Worm (Caenorhabditis elegans): Measurements from ENCODE around the gene R04F11.2.

The R04F11.2 gene

ce11 chrV:12349365-12349764 lies 31.2 kb downstream of the R04F11.2 start:
- no peak for TF ChIP-seq che-1 (tag; optimal IDR thresholded peaks at IDR 0.05)
- TF ChIP-seq C08G9.2 (tag; optimal IDR thresholded peaks at IDR 0.05), result no peak
- no peak for TF ChIP-seq ceh-31 (tag; optimal IDR thresholded peaks at IDR 0.05)
- TF ChIP-seq ceh-22 (tag; optimal IDR thresholded peaks at IDR 0.05), result no peak
- no peak for TF ChIP-seq pros-1 (tag; optimal IDR thresholded peaks at IDR 0.05)
- TF ChIP-seq tbx-2 (tag; optimal IDR thresholded peaks at IDR 0.05), result no peak
- TF ChIP-seq dmd-4 (tag; optimal IDR thresholded peaks at IDR 0.05; ENCODE audit: borderline replicate concordance), result no peak
- TF ChIP-seq pat-9 (tag; optimal IDR thresholded peaks at IDR 0.05), result no peak
- TF ChIP-seq ceh-14 (tag; optimal IDR thresholded peaks at IDR 0.05), result no peak
- TF ChIP-seq C38D4.7 (GFP tag; optimal IDR thresholded peaks at IDR 0.05), result no peak
- no peak for TF ChIP-seq ceh-9 (tag; optimal IDR thresholded peaks at IDR 0.05)
- TF ChIP-seq K09A11.1 (tag; optimal IDR thresholded peaks at IDR 0.05; ENCODE audit: insufficient read depth), result no peak
- no peak for TF ChIP-seq ceh-30 (tag; optimal IDR thresholded peaks at IDR 0.05)
- no peak for TF ChIP-seq unc-86 (tag; optimal IDR thresholded peaks at IDR 0.05)
- no peak for TF ChIP-seq ref-2 (tag; optimal IDR thresholded peaks at IDR 0.05)
- TF ChIP-seq madf-2 (tag; optimal IDR thresholded peaks at IDR 0.05), result no peak
- no peak for TF ChIP-seq ceh-24 (tag; optimal IDR thresholded peaks at IDR 0.05)
- TF ChIP-seq ahr-1 (tag; optimal IDR thresholded peaks at IDR 0.05), result no peak

DNA sequence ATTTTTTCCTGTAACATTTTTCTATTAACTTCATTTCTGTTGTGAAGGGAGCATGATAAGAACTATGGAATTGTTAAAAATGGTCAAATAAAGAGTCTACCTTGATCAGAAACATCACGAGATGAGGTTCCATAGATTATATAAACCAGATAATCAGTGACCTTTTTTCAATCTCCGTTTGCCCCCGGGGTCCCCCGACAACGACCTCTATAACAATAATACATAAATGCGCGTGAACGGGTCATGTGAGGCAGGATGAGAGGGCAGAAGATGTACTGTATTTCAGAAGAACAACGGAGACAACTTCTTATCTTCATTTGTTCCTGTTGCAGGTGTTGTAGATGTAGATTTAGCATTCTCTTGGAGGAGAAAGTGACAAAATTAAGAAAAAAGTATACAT lies 33.7 kb downstream of the R04F11.2 start:
- TF ChIP-seq rnt-1 (tag; optimal IDR thresholded peaks at IDR 0.05) (no peak), ztf-16 (tag; optimal IDR thresholded peaks at IDR 0.05) (no peak), sox-4 (tag; optimal IDR thresholded peaks at IDR 0.05) (no peak), hlh-30 (tag; optimal IDR thresholded peaks at IDR 0.05; ENCODE audit: insufficient read depth) (no peak), nhr-232 (tag; optimal IDR thresholded peaks at IDR 0.05) (no peak), madf-2 (tag; optimal IDR thresholded peaks at IDR 0.05) (no peak), sdc-2 (tag; optimal IDR thresholded peaks at IDR 0.05) (no peak), sox-2 (GFP tag; IDR thresholded peaks at IDR 0.05) (no peak), lim-6 (tag; optimal IDR thresholded peaks at IDR 0.05) (no peak), hlh-6 (tag; optimal IDR thresholded peaks at IDR 0.05) (no peak), ceh-24 (tag; optimal IDR thresholded peaks at IDR 0.05) (no peak), nfya-1 (tag; optimal IDR thresholded peaks at IDR 0.05) (no peak)

ce11 chrV:12352445-12352844 lies 34.3 kb downstream of the R04F11.2 start, which contains the start of gene sqt-3:
Gene sqt-3, plus strand, starts transcription at chrV:12352745.
- TF ChIP-seq npax-4 (tag; optimal IDR thresholded peaks at IDR 0.05) (no peak), tbx-2 (tag; optimal IDR thresholded peaks at IDR 0.05) (no peak), ahr-1 (tag; optimal IDR thresholded peaks at IDR 0.05) (no peak), madf-2 (tag; optimal IDR thresholded peaks at IDR 0.05) (no peak), pax-1 (tag; optimal IDR thresholded peaks at IDR 0.05) (no peak), K09A11.1 (tag; optimal IDR thresholded peaks at IDR 0.05; ENCODE audit: insufficient read depth) (no peak), unc-3 (GFP tag; conservative IDR thresholded peaks at IDR 0.05) (no peak), unc-3 (tag; optimal IDR thresholded peaks at IDR 0.05) (no peak), ceh-48 (tag; optimal IDR thresholded peaks at IDR 0.05) (no peak), pag-3 (tag; optimal IDR thresholded peaks at IDR 0.05; ENCODE audit: borderline replicate concordance) (no peak), pqm-1 (tag; optimal IDR thresholded peaks at IDR 0.05) (no peak), syd-9 (tag; optimal IDR thresholded peaks at IDR 0.05) (no peak), unc-42 (tag; optimal IDR thresholded peaks at IDR 0.05) (no peak), T23F11.4 (GFP tag; optimal IDR thresholded peaks at IDR 0.05) (no peak), F13H6.1 (tag; optimal IDR thresholded peaks at IDR 0.05) (no peak), pha-4 (tag; optimal IDR thresholded peaks at IDR 0.05) (no peak), ceh-14 (tag; optimal IDR thresholded peaks at IDR 0.05) (no peak)
